Fruit fly (Drosophila melanogaster) whole organism, embryonic: ENCODE results near the gene Drep4.

ENCODE experiments used
- ATbp ChIP-seq: fragments of 200-800 bp; sonication (Bioruptor generic); optimal IDR thresholded peaks from 2 replicates; lab custom pipeline; 2017; ENCODE audit warnings: missing biosample characterization, mild to moderate bottlenecking, missing genetic modification characterization, missing genetic modification reagents
- BEAF-32 ChIP-seq: fragments of 200-800 bp; sonication (Bioruptor generic); optimal IDR thresholded peaks from 3 replicates; lab custom pipeline; 2017; ENCODE audit warnings: missing biosample characterization, missing genetic modification characterization, mild to moderate bottlenecking, moderate library complexity, missing genetic modification reagents
- Bgb ChIP-seq: fragments of 200-800 bp; sonication (Bioruptor generic); IDR thresholded peaks from 2 replicates; pipeline ENCODE4 v1.3.6; 2022; ENCODE audit warnings: missing biosample characterization, missing genetic modification characterization; ENCODE audit not compliant: partially characterized antibody
- BtbVII ChIP-seq: fragments of 200-800 bp; sonication (Bioruptor generic); optimal IDR thresholded peaks from 3 replicates; lab custom pipeline; 2017; ENCODE audit warnings: missing biosample characterization, mild to moderate bottlenecking, missing genetic modification characterization
- CG10543 ChIP-seq: fragments of 200-800 bp; sonication (Bioruptor generic); optimal IDR thresholded peaks from 3 replicates; lab custom pipeline; 2017; ENCODE audit warnings: missing biosample characterization, mild to moderate bottlenecking, missing genetic modification characterization, moderate library complexity
- CG10565 ChIP-seq: fragments of 200-800 bp; sonication (Bioruptor generic); optimal IDR thresholded peaks from 3 replicates; lab custom pipeline; 2016; ENCODE audit warnings: missing biosample characterization, mild to moderate bottlenecking, missing genetic modification characterization
- CG11247 ChIP-seq: fragments of 200-800 bp; sonication (Bioruptor generic); IDR thresholded peaks from 2 replicates; pipeline ENCODE4 v1.3.6; 2022; ENCODE audit warnings: missing biosample characterization, missing genetic modification characterization
- CG11696 ChIP-seq: fragments of 200-800 bp; sonication (Bioruptor generic); IDR thresholded peaks from 2 replicates; pipeline ENCODE4 v1.3.6; 2022; ENCODE audit warnings: missing biosample characterization, missing genetic modification characterization
- CG12071 ChIP-seq: fragments of 200-800 bp; sonication (Bioruptor generic); optimal IDR thresholded peaks from 3 replicates; lab custom pipeline; 2018; ENCODE audit warnings: missing biosample characterization, mild to moderate bottlenecking, missing genetic modification characterization
- CG12219 ChIP-seq: fragments of 200-800 bp; sonication (Bioruptor generic); optimal IDR thresholded peaks from 3 replicates; lab custom pipeline; 2018; ENCODE audit warnings: missing biosample characterization, mild to moderate bottlenecking, missing genetic modification characterization
- CG12659 ChIP-seq: fragments of 200-800 bp; sonication (Bioruptor generic); optimal IDR thresholded peaks from 3 replicates; lab custom pipeline; 2017; ENCODE audit warnings: mild to moderate bottlenecking, missing biosample characterization, missing genetic modification reagents, missing genetic modification characterization
- CG15269 ChIP-seq: fragments of 200-800 bp; sonication (Bioruptor generic); optimal IDR thresholded peaks from 2 replicates; lab custom pipeline; 2018; ENCODE audit warnings: missing biosample characterization, mild to moderate bottlenecking, missing genetic modification characterization, moderate library complexity
- CG16815 ChIP-seq: fragments of 200-800 bp; sonication (Bioruptor generic); optimal IDR thresholded peaks from 3 replicates; lab custom pipeline; 2017; ENCODE audit warnings: missing biosample characterization, mild to moderate bottlenecking, missing genetic modification characterization
- CG17361 ChIP-seq: fragments of 200-800 bp; sonication (Bioruptor generic); IDR thresholded peaks from 3 replicates; pipeline ENCODE4 v1.3.6; 2022; ENCODE audit warnings: missing biosample characterization, missing genetic modification characterization
- CG17912 ChIP-seq: fragments of 200-800 bp; sonication (Bioruptor generic); optimal IDR thresholded peaks from 2 replicates; lab custom pipeline; 2018; ENCODE audit warnings: missing biosample characterization, mild to moderate bottlenecking, missing genetic modification characterization
- CG18599 ChIP-seq: fragments of 200-800 bp; sonication (Bioruptor generic); optimal IDR thresholded peaks from 3 replicates; lab custom pipeline; 2017; ENCODE audit warnings: missing biosample characterization, missing genetic modification characterization, mild to moderate bottlenecking, moderate library complexity, missing genetic modification reagents
- CG34422 ChIP-seq: fragments of 200-800 bp; sonication (Bioruptor generic); IDR thresholded peaks from 3 replicates; pipeline ENCODE4 v1.3.6; 2022; ENCODE audit warnings: missing biosample characterization, missing genetic modification characterization
- CG4328 ChIP-seq: fragments of 200-800 bp; sonication (Bioruptor generic); optimal IDR thresholded peaks from 3 replicates; lab custom pipeline; 2017; ENCODE audit warnings: missing biosample characterization, missing genetic modification reagents, missing genetic modification characterization
- CG7271 ChIP-seq: fragments of 200-800 bp; sonication (Bioruptor generic); optimal IDR thresholded peaks from 2 replicates; lab custom pipeline; 2018; ENCODE audit warnings: missing biosample characterization, mild to moderate bottlenecking, missing genetic modification characterization, moderate library complexity
- CG7987 ChIP-seq: fragments of 200-800 bp; sonication (Bioruptor generic); optimal IDR thresholded peaks from 2 replicates; lab custom pipeline; 2018; ENCODE audit warnings: missing biosample characterization, mild to moderate bottlenecking, missing genetic modification characterization, moderate library complexity
- Dad ChIP-seq: fragments of 200-800 bp; sonication (Bioruptor generic); optimal IDR thresholded peaks from 3 replicates; lab custom pipeline; 2016; ENCODE audit warnings: missing biosample characterization, missing genetic modification characterization
- Dek ChIP-seq: fragments of 200-800 bp; sonication (Bioruptor generic); optimal IDR thresholded peaks from 3 replicates; lab custom pipeline; 2019; ENCODE audit warnings: missing biosample characterization, mild to moderate bottlenecking, missing genetic modification characterization, moderate library complexity
- Hr78 ChIP-seq, 2 experiments: fragments of 200-800 bp in 1 of 2; fragments of >200 bp in 1 of 2; sonication (Bioruptor generic) in 1 of 2; optimal IDR thresholded peaks; 2 replicates each; lab custom pipeline; 2017 to 2019; ENCODE audit warnings: missing biosample characterization in 2 of 2, missing genetic modification characterization in 2 of 2, mild to moderate bottlenecking in 1 of 2, moderate library complexity in 1 of 2
- Sox100B ChIP-seq: fragments of 200-800 bp; sonication (Bioruptor generic); optimal IDR thresholded peaks from 3 replicates; lab custom pipeline; 2018; ENCODE audit warnings: missing biosample characterization, mild to moderate bottlenecking, missing genetic modification characterization
- Sry-δ ChIP-seq: fragments of 200-800 bp; sonication (Bioruptor generic); optimal IDR thresholded peaks from 2 replicates; lab custom pipeline; 2016; ENCODE audit warnings: missing biosample characterization, missing genetic modification characterization
- az2 ChIP-seq: fragments of 200-800 bp; sonication (Bioruptor generic); optimal IDR thresholded peaks from 3 replicates; lab custom pipeline; 2016; ENCODE audit warnings: missing biosample characterization, missing genetic modification characterization
- chinmo ChIP-seq: fragments of 200-800 bp; sonication (Bioruptor generic); IDR thresholded peaks from 4 replicates; pipeline ENCODE4 v1.3.6; 2022; ENCODE audit warnings: missing biosample characterization, missing genetic modification characterization; ENCODE audit not compliant: partially characterized antibody
- dati ChIP-seq: fragments of 200-800 bp; sonication (Bioruptor generic); IDR thresholded peaks from 2 replicates; pipeline ENCODE4 v1.3.6; 2022; ENCODE audit warnings: missing biosample characterization, missing genetic modification characterization
- dysf ChIP-seq: fragments of 200-800 bp; sonication (Bioruptor generic); IDR thresholded peaks from 3 replicates; pipeline ENCODE4 v1.3.6; 2022; ENCODE audit warnings: missing biosample characterization, missing genetic modification characterization
- ems ChIP-seq: fragments of 200-800 bp; sonication (Bioruptor generic); optimal IDR thresholded peaks from 3 replicates; lab custom pipeline; 2016; ENCODE audit warnings: missing biosample characterization, missing genetic modification characterization
- ewg ChIP-seq: fragments of 200-800 bp; sonication (Bioruptor generic); optimal IDR thresholded peaks from 3 replicates; lab custom pipeline; 2017; ENCODE audit warnings: mild to moderate bottlenecking, missing biosample characterization, missing genetic modification reagents, missing genetic modification characterization
- fd3F ChIP-seq: fragments of 200-800 bp; sonication (Bioruptor generic); optimal IDR thresholded peaks from 2 replicates; lab custom pipeline; 2018; ENCODE audit warnings: missing biosample characterization, mild to moderate bottlenecking, missing genetic modification characterization, moderate library complexity
- ftz-f1 ChIP-seq: fragments of 200-800 bp; sonication (Bioruptor generic); optimal IDR thresholded peaks from 2 replicates; lab custom pipeline; 2016; ENCODE audit warnings: missing biosample characterization, missing genetic modification characterization
- gsb ChIP-seq: fragments of 200-800 bp; sonication (Bioruptor generic); IDR thresholded peaks from 2 replicates; pipeline ENCODE4 v1.3.6; 2022; ENCODE audit warnings: missing biosample characterization, missing genetic modification characterization
- gsb-n ChIP-seq: fragments of 200-800 bp; sonication (Bioruptor generic); optimal IDR thresholded peaks from 3 replicates; lab custom pipeline; 2018; ENCODE audit warnings: missing biosample characterization, mild to moderate bottlenecking, missing genetic modification characterization
- kni ChIP-seq: fragments of 200-800 bp; sonication (Bioruptor generic); optimal IDR thresholded peaks from 3 replicates; lab custom pipeline; 2017; ENCODE audit warnings: mild to moderate bottlenecking, missing biosample characterization, missing genetic modification reagents, missing genetic modification characterization
- lilli ChIP-seq: fragments of 200-800 bp; sonication (Bioruptor generic); optimal IDR thresholded peaks from 3 replicates; lab custom pipeline; 2016; ENCODE audit warnings: missing biosample characterization, missing genetic modification characterization
- maf-S ChIP-seq: fragments of 200-800 bp; sonication (Bioruptor generic); optimal IDR thresholded peaks from 2 replicates; lab custom pipeline; 2016; ENCODE audit warnings: missing biosample characterization, missing genetic modification characterization
- nau ChIP-seq: fragments of 200-800 bp; sonication (Bioruptor generic); optimal IDR thresholded peaks from 3 replicates; lab custom pipeline; 2017; ENCODE audit warnings: missing biosample characterization, mild to moderate bottlenecking, missing genetic modification characterization, missing genetic modification reagents
- nom ChIP-seq: fragments of 200-800 bp; sonication (Bioruptor generic); optimal IDR thresholded peaks from 2 replicates; lab custom pipeline; 2017; ENCODE audit warnings: missing biosample characterization, missing genetic modification characterization, mild to moderate bottlenecking, moderate library complexity, missing genetic modification reagents
- pros ChIP-seq: fragments of 200-800 bp; sonication (Bioruptor generic); optimal IDR thresholded peaks from 3 replicates; lab custom pipeline; 2019; ENCODE audit warnings: missing biosample characterization, mild to moderate bottlenecking, missing genetic modification characterization, moderate library complexity
- pum ChIP-seq: fragments of 200-800 bp; sonication (Bioruptor generic); optimal IDR thresholded peaks from 2 replicates; lab custom pipeline; 2016; ENCODE audit warnings: missing biosample characterization, missing genetic modification characterization
- repo ChIP-seq: fragments of 200-800 bp; sonication (Bioruptor generic); optimal IDR thresholded peaks from 2 replicates; lab custom pipeline; 2016; ENCODE audit warnings: missing biosample characterization, missing genetic modification characterization
- slbo ChIP-seq: fragments of 200-800 bp; sonication (Bioruptor generic); IDR thresholded peaks from 2 replicates; pipeline ENCODE4 v1.3.6; 2022; ENCODE audit warnings: missing biosample characterization, missing genetic modification characterization
- slp2 ChIP-seq: fragments of 200-800 bp; sonication (Bioruptor generic); optimal IDR thresholded peaks from 2 replicates; lab custom pipeline; 2016; ENCODE audit warnings: missing biosample characterization, missing genetic modification characterization
- ttk ChIP-seq: fragments of 200-800 bp; sonication (Bioruptor generic); IDR thresholded peaks from 2 replicates; pipeline ENCODE4 v2.1.2; 2022; ENCODE audit warnings: missing biosample characterization, missing genetic modification characterization
- zen2 ChIP-seq: fragments of 200-800 bp; sonication (Bioruptor generic); IDR thresholded peaks from 3 replicates; pipeline ENCODE4 v1.3.6; 2022; ENCODE audit warnings: missing biosample characterization, missing genetic modification characterization; ENCODE audit not compliant: partially characterized antibody

Gene Drep4

DNA sequence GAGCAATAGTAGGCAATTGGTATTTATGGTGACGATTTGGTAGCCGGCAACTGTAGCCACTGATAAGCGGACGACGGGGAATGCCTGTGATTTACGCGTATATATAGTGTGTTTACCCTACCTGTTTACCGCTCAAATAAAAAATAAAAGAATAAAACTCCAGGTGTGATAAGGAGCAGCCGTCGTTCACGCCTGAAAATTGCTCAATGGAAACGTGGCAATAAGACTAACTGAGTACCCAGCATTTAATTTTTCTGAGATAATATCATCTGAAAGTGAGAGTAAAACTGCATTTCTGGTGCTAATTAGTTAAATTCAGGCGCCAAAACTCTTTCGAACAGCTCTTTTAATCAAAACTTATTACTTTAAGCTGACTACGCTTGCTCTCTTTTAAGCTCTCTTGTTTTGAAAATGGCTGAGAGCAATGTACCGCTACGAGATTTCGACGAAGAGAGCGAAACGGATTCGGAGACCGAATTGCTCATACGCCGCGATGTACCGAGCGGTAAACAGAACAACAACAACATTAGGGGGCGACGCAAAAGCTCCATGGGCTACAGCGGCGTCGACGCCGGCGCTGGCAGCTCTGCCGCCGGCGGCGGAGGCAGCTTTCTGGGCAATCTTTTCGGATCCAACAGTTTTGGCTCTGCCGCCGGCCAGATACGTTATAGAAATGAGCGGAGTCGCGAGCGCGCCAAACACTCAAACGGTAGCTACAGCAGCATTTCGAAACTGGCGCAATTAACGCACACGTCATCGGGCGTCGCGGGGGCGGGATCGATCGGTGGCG is 4.2 kb upstream of the Drep4 start (continued):
- peak; percentile 83 for TF ChIP-seq fd3F (GFP tag; lab: Kevin White, UChicago)
- peak; percentile 47 for TF ChIP-seq ewg (GFP tag; lab: Kevin White, UChicago)
- TF ChIP-seq kni (GFP tag; lab: Kevin White, UChicago), result no peak
- peak; percentile 29 for TF ChIP-seq ems
- TF ChIP-seq BEAF-32 (GFP tag; lab: Kevin White, UChicago), result no peak
- TF ChIP-seq ftz-f1 (GFP tag; lab: Kevin White, UChicago), result peak; percentile 55
- peak; percentile 73; the same call in 1 of the 2 replicates for TF ChIP-seq Bgb (GFP tag; lab: Robert Waterston, UW)
- peak; percentile 85 for TF ChIP-seq CG18599 (GFP tag; lab: Kevin White, UChicago)
- TF ChIP-seq CG12219 (GFP tag; lab: Kevin White, UChicago), result peak; percentile 77
- peak; percentile 38 for TF ChIP-seq slbo (GFP tag; lab: Robert Waterston, UW)
- TF ChIP-seq CG7271 (tag; lab: Kevin White, UChicago), result no peak
- peak; percentile 64 for TF ChIP-seq nom (GFP tag; lab: Kevin White, UChicago)
- TF ChIP-seq CG17912 (GFP tag; lab: Kevin White, UChicago), result peak; percentile 89
- TF ChIP-seq chinmo (GFP tag; lab: Robert Waterston, UW), result peak; percentile 95
- peak; percentile 96 for TF ChIP-seq CG12071
- no peak for TF ChIP-seq pros (GFP tag; lab: Kevin White, UChicago)
- peak; percentile 63 for TF ChIP-seq gsb
- TF ChIP-seq gsb-n, result peak; percentile 62
- no peak for TF ChIP-seq az2 (GFP tag; lab: Kevin White, UChicago)
- peak in 1 of 2 experiments; percentile 45 for TF ChIP-seq Hr78 (GFP tag; optimal IDR thresholded peaks at IDR 0.05; lab: Kevin White, UChicago)
- TF ChIP-seq slp2 (GFP tag; lab: Kevin White, UChicago), result peak; percentile 52
- peak; percentile 83; the same call in 1 of the 3 replicates for TF ChIP-seq CG34422
- no peak for TF ChIP-seq Sry-δ
- peak; percentile 85 for TF ChIP-seq CG15269 (tag; lab: Kevin White, UChicago)
- TF ChIP-seq ttk (GFP tag; lab: Robert Waterston, UW), result no peak
- TF ChIP-seq dati (GFP tag; lab: Robert Waterston, UW), result 0 out of 2 replicates have a peak, but pooled peaks have one; percentile 20
- TF ChIP-seq Dek (tag; lab: Kevin White, UChicago), result peak; percentile 80
- peak; percentile 18; the same call in 1 of the 3 replicates for TF ChIP-seq zen2
- TF ChIP-seq BtbVII (GFP tag; lab: Kevin White, UChicago), result peak; percentile 89
- TF ChIP-seq CG16815 (GFP tag; lab: Kevin White, UChicago), result no peak
- peak; percentile 64; the same call in 2 of the 3 replicates for TF ChIP-seq dysf
- TF ChIP-seq CG12659 (GFP tag; lab: Kevin White, UChicago), result peak; percentile 78
- no peak for TF ChIP-seq pum (GFP tag; lab: Kevin White, UChicago)
- 0 out of 3 replicates have a peak, but pooled peaks have one; percentile 21 for TF ChIP-seq CG17361 (GFP tag; lab: Robert Waterston, UW)
- TF ChIP-seq Sox100B (GFP tag; lab: Kevin White, UChicago), result peak; percentile 76
- TF ChIP-seq repo (GFP tag; lab: Kevin White, UChicago), result peak; percentile 34
- TF ChIP-seq lilli (GFP tag; lab: Kevin White, UChicago), result peak; percentile 26
- TF ChIP-seq nau (GFP tag; lab: Kevin White, UChicago), result peak; percentile 91
- TF ChIP-seq CG7987 (GFP tag; lab: Kevin White, UChicago), result peak; percentile 95
- peak; percentile 66 for TF ChIP-seq CG11696
- peak; percentile 73 for TF ChIP-seq CG4328 (GFP tag; lab: Kevin White, UChicago)
- TF ChIP-seq CG10565, result no peak
- TF ChIP-seq CG10543 (GFP tag; lab: Kevin White, UChicago), result peak; percentile 86
- peak; percentile 96 for TF ChIP-seq ATbp (GFP tag; lab: Kevin White, UChicago)
- TF ChIP-seq Dad (GFP tag; lab: Kevin White, UChicago), result peak; percentile 39
- TF ChIP-seq maf-S (GFP tag; lab: Kevin White, UChicago), result peak; percentile 62
- 0 out of 2 replicates have a peak, but pooled peaks have one; percentile 17 for TF ChIP-seq CG11247
